Worm (Caenorhabditis elegans) whole organism, L1 larva: Measurements from ENCODE around the gene ddn-3.

ENCODE experiments used
- C16A3.4 ChIP-seq: fragments of 150-350 bp; optimal IDR thresholded peaks from 2 replicates; lab custom pipeline; 2014; ENCODE audit warnings: missing biosample characterization, missing genetic modification characterization
- C34B4.2 ChIP-seq: sonication (generic microtip); optimal IDR thresholded peaks from 2 replicates; lab custom pipeline; 2017; ENCODE audit warnings: mild to moderate bottlenecking, missing genetic modification characterization, missing compliant biosample characterization
- Y116A8C.19 ChIP-seq: sonication (generic microtip); optimal IDR thresholded peaks from 2 replicates; lab custom pipeline; 2016; ENCODE audit warnings: missing compliant biosample characterization, missing genetic modification characterization, borderline replicate concordance
- aha-1 ChIP-seq: fragments of 150-350 bp; optimal IDR thresholded peaks from 2 replicates; lab custom pipeline; 2014; ENCODE audit warnings: missing biosample characterization, missing genetic modification characterization
- alr-1 ChIP-seq: fragments of 200-800 bp; sonication (Bioruptor generic); optimal IDR thresholded peaks from 2 replicates; lab custom pipeline; 2018; ENCODE audit warnings: borderline replicate concordance, mild to moderate bottlenecking, missing genetic modification characterization, missing compliant biosample characterization
- aly-2 ChIP-seq: fragments of 150-350 bp; optimal IDR thresholded peaks from 2 replicates; lab custom pipeline; 2014; ENCODE audit warnings: missing biosample characterization, missing genetic modification characterization
- ama-1 ChIP-seq: fragments of 150-350 bp; optimal IDR thresholded peaks from 2 replicates; lab custom pipeline; 2014
- ceh-63 ChIP-seq: fragments of 200-800 bp; sonication (Bioruptor generic); optimal IDR thresholded peaks from 2 replicates; lab custom pipeline; 2018; ENCODE audit warnings: mild to moderate bottlenecking, missing genetic modification characterization, missing compliant biosample characterization
- ceh-88 ChIP-seq: fragments of 200-800 bp; sonication (Bioruptor generic); IDR thresholded peaks from 2 replicates; pipeline ENCODE4 v1.3.6; 2022; ENCODE audit warnings: missing genetic modification characterization, missing compliant biosample characterization
- ces-1 ChIP-seq: fragments of 150-350 bp; optimal IDR thresholded peaks from 2 replicates; lab custom pipeline; 2014; ENCODE audit warnings: missing biosample characterization, missing genetic modification reagents, missing genetic modification characterization
- efl-1 ChIP-seq, 4 experiments: fragments of 150-350 bp; optimal IDR thresholded peaks in 3 of 4; peaks in 1 of 4; 1 replicate in 1 of 4; 2 replicates in 3 of 4; lab custom pipeline; 2014; ENCODE audit warnings: missing biosample characterization in 2 of 4, missing genetic modification characterization in 2 of 4, missing genetic modification reagents in 2 of 4
- elt-3 ChIP-seq, 6 experiments: fragments of 150-350 bp in 1 of 6; sonication (generic microtip); optimal IDR thresholded peaks; 2 replicates each; lab custom pipeline; 2017 to 2018; ENCODE audit warnings: missing biosample characterization in 6 of 6, missing genetic modification characterization in 6 of 6, inconsistent platforms in 1 of 6
- fkh-10 ChIP-seq: sonication (generic microtip); optimal IDR thresholded peaks from 2 replicates; lab custom pipeline; 2017; ENCODE audit warnings: missing biosample characterization, missing genetic modification reagents, missing genetic modification characterization
- fkh-4 ChIP-seq: sonication (generic microtip); optimal IDR thresholded peaks from 2 replicates; lab custom pipeline; 2016; ENCODE audit warnings: missing compliant biosample characterization, missing genetic modification characterization, borderline replicate concordance
- fkh-8 ChIP-seq: sonication (generic microtip); optimal IDR thresholded peaks from 2 replicates; lab custom pipeline; 2016; ENCODE audit warnings: mild to moderate bottlenecking, missing genetic modification characterization, missing compliant biosample characterization
- fos-1 ChIP-seq: fragments of 150-350 bp; optimal IDR thresholded peaks from 2 replicates; lab custom pipeline; 2014; ENCODE audit warnings: missing biosample characterization, missing genetic modification characterization
- grh-1 ChIP-seq: fragments of 200-800 bp; sonication (Bioruptor generic); IDR thresholded peaks from 2 replicates; pipeline ENCODE4 v1.3.6; 2022; ENCODE audit warnings: missing genetic modification reagents, missing genetic modification characterization, missing compliant biosample characterization
- hlh-17 ChIP-seq: fragments of 200-800 bp; sonication (Bioruptor generic); optimal IDR thresholded peaks from 2 replicates; lab custom pipeline; 2018; ENCODE audit warnings: missing genetic modification characterization, mild to moderate bottlenecking, missing compliant biosample characterization, moderate library complexity, borderline replicate concordance
- hlh-4 ChIP-seq: sonication (generic microtip); optimal IDR thresholded peaks from 2 replicates; lab custom pipeline; 2016; ENCODE audit warnings: mild to moderate bottlenecking, missing genetic modification characterization, missing compliant biosample characterization
- lin-13 ChIP-seq: fragments of 150-350 bp; optimal IDR thresholded peaks from 2 replicates; lab custom pipeline; 2014; ENCODE audit warnings: missing biosample characterization, missing genetic modification reagents, missing genetic modification characterization
- lin-35 ChIP-seq, 2 experiments: fragments of 150-350 bp; optimal IDR thresholded peaks; 2 replicates each; lab custom pipeline; 2014; ENCODE audit warnings: missing biosample characterization in 2 of 2, missing genetic modification characterization in 2 of 2, missing genetic modification reagents in 2 of 2
- lin-39 ChIP-seq: fragments of 150-350 bp; optimal IDR thresholded peaks from 2 replicates; lab custom pipeline; 2014; ENCODE audit warnings: missing biosample characterization, missing genetic modification reagents, missing genetic modification characterization
- lir-3 ChIP-seq: sonication (generic microtip); optimal IDR thresholded peaks from 2 replicates; lab custom pipeline; 2016; ENCODE audit warnings: mild to moderate bottlenecking, missing genetic modification characterization, moderate library complexity, missing compliant biosample characterization; ENCODE audit not compliant: poor library complexity
- mab-9 ChIP-seq: fragments of 200-800 bp; sonication (Bioruptor generic); IDR thresholded peaks from 2 replicates; pipeline ENCODE4 v1.3.6; 2022; ENCODE audit warnings: missing genetic modification reagents, missing genetic modification characterization, missing compliant biosample characterization
- mep-1 ChIP-seq: fragments of 150-350 bp; optimal IDR thresholded peaks from 2 replicates; lab custom pipeline; 2014; ENCODE audit warnings: missing biosample characterization, missing genetic modification characterization
- nhr-12 ChIP-seq: sonication (generic microtip); optimal IDR thresholded peaks from 2 replicates; lab custom pipeline; 2017; ENCODE audit warnings: missing biosample characterization, missing genetic modification characterization
- nhr-19 ChIP-seq: fragments of 200-800 bp; sonication (Bioruptor generic); conservative IDR thresholded peaks from 2 replicates; pipeline ENCODE4 v1.3.6; 2022; ENCODE audit warnings: missing genetic modification characterization, missing compliant biosample characterization
- nhr-28 ChIP-seq: fragments of 150-350 bp; optimal IDR thresholded peaks from 2 replicates; lab custom pipeline; 2014; ENCODE audit warnings: missing biosample characterization, missing genetic modification characterization
- nhr-47 ChIP-seq: sonication (generic microtip); optimal IDR thresholded peaks from 2 replicates; lab custom pipeline; 2016; ENCODE audit warnings: mild to moderate bottlenecking, missing genetic modification characterization, moderate library complexity, missing compliant biosample characterization
- nhr-71 ChIP-seq: sonication (generic microtip); optimal IDR thresholded peaks from 2 replicates; lab custom pipeline; 2016; ENCODE audit warnings: mild to moderate bottlenecking, missing genetic modification characterization, moderate library complexity, missing compliant biosample characterization
- nhr-76 ChIP-seq: sonication (generic microtip); optimal IDR thresholded peaks from 2 replicates; lab custom pipeline; 2017; ENCODE audit warnings: missing biosample characterization, missing genetic modification characterization
- nhr-77 ChIP-seq: fragments of 150-350 bp; optimal IDR thresholded peaks from 2 replicates; lab custom pipeline; 2014; ENCODE audit warnings: missing biosample characterization, missing genetic modification characterization
- nhr-85 ChIP-seq: sonication (generic microtip); peaks from one replicate; lab custom pipeline; 2016; ENCODE audit warnings: missing genetic modification characterization, inconsistent platforms, missing compliant biosample characterization
- nhr-90 ChIP-seq: sonication (generic microtip); optimal IDR thresholded peaks from 2 replicates; lab custom pipeline; 2016; ENCODE audit warnings: mild to moderate bottlenecking, missing genetic modification characterization, missing compliant biosample characterization; ENCODE audit not compliant: poor library complexity
- pag-3 ChIP-seq: sonication (generic microtip); optimal IDR thresholded peaks from 2 replicates; lab custom pipeline; 2017; ENCODE audit warnings: missing genetic modification characterization, mild to moderate bottlenecking, missing compliant biosample characterization, antibody characterized with exemption, borderline replicate concordance; ENCODE audit not compliant: insufficient read depth
- pax-3 ChIP-seq: fragments of 200-800 bp; sonication (Bioruptor generic); optimal IDR thresholded peaks from 2 replicates; lab custom pipeline; 2018; ENCODE audit warnings: mild to moderate bottlenecking, missing genetic modification characterization, moderate library complexity, missing compliant biosample characterization
- rnt-1 ChIP-seq: sonication (generic microtip); optimal IDR thresholded peaks from 2 replicates; lab custom pipeline; 2016; ENCODE audit warnings: mild to moderate bottlenecking, missing genetic modification characterization, moderate library complexity, missing compliant biosample characterization
- skn-1 ChIP-seq: fragments of 150-350 bp; optimal IDR thresholded peaks from 2 replicates; lab custom pipeline; 2014; ENCODE audit warnings: missing biosample characterization, missing genetic modification characterization
- snpc-4 ChIP-seq: fragments of 150-350 bp; optimal IDR thresholded peaks from 2 replicates; lab custom pipeline; 2014; ENCODE audit warnings: missing biosample characterization, missing genetic modification characterization
- sox-4 ChIP-seq: sonication (generic microtip); optimal IDR thresholded peaks from 2 replicates; lab custom pipeline; 2016; ENCODE audit warnings: missing genetic modification characterization, missing compliant biosample characterization
- sup-37 ChIP-seq: fragments of 200-800 bp; sonication (Bioruptor generic); optimal IDR thresholded peaks from 2 replicates; lab custom pipeline; 2018; ENCODE audit warnings: mild to moderate bottlenecking, missing genetic modification characterization, missing compliant biosample characterization
- swsn-7 ChIP-seq: sonication (generic microtip); optimal IDR thresholded peaks from 2 replicates; lab custom pipeline; 2016; ENCODE audit warnings: missing genetic modification characterization, missing compliant biosample characterization
- tbx-2 ChIP-seq: sonication (generic microtip); optimal IDR thresholded peaks from 2 replicates; lab custom pipeline; 2016; ENCODE audit warnings: missing genetic modification characterization, missing compliant biosample characterization
- xbp-1 ChIP-seq: sonication (generic microtip); optimal IDR thresholded peaks from 2 replicates; lab custom pipeline; 2016; ENCODE audit warnings: missing genetic modification characterization, missing compliant biosample characterization
- zag-1 ChIP-seq: fragments of 150-350 bp; optimal IDR thresholded peaks from 2 replicates; lab custom pipeline; 2014; ENCODE audit warnings: missing biosample characterization, missing genetic modification characterization
- zip-4 ChIP-seq: fragments of 200-800 bp; sonication (Bioruptor generic); optimal IDR thresholded peaks from 2 replicates; lab custom pipeline; 2018; ENCODE audit warnings: mild to moderate bottlenecking, missing genetic modification characterization, moderate library complexity, missing compliant biosample characterization

Gene ddn-3

DNA sequence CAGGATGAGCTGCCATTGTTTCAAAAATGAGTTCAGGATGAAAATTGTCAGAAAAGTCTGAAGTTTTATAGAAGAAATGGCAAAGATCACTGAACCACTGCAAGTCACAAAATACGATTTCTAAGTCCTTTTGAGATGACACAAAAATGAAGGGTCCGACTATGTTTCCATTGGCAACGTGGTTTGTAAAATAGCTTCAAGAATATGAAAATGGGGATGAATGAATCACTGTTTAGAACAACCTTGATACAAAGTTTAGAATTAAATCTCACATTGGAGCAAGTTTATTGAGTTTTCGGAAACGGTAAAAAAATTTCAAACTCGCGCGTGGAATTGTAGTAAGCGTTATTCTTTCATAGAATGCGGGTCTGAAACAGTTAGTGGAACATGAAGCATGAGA lies at the start of gene ddn-3:
ddn-3 (minus strand) TSS at position 101 of the 400 bp plus-strand sequence.
- TF ChIP-seq nhr-12 (tag; lab: Kevin White, UChicago) (no peak), nhr-77 (no peak), ceh-88 (no peak), fkh-10 (no peak), lir-3 (tag; lab: Kevin White, UChicago) (no peak), alr-1 (tag; lab: Kevin White, UChicago) (no peak), swsn-7 (no peak), nhr-47 (no peak), nhr-71 (tag; lab: Kevin White, UChicago) (no peak), hlh-4 (tag; lab: Kevin White, UChicago) (no peak), skn-1 (no peak), mep-1 (tag; lab: Kevin White, UChicago) (no peak), xbp-1 (tag; lab: Kevin White, UChicago) (no peak), mab-9 (GFP tag; lab: Robert Waterston, UW) (no peak), snpc-4 (no peak), nhr-76 (no peak), Y116A8C.19 (tag; lab: Kevin White, UChicago) (no peak), grh-1 (GFP tag; lab: Robert Waterston, UW) (no peak), sup-37 (GFP tag; lab: Kevin White, UChicago) (no peak), hlh-17 (GFP tag; lab: Kevin White, UChicago) (no peak)

DNA sequence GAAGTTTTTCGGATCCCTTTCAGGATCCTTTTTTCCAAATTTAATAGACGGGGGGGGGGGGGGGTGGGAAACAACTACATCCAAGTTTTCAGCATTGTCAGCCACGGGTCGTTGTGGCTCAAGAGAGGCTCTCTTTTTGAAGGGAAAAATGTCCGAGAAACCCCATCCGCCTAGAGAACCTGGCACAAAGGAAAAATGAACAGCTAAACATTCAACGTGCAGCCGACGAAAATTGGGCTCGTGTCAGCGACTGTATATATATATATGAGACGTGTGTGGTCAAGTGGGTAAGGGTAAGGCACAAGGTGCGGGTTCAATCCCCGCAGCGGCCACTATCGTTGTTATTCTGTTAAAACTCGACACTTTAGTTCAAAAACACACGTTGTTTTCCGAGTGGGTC lies 47.6 kb upstream of the ddn-3 start, which contains the start of gene Y49A3A.4:
Y49A3A.4 (minus strand) TSS at position 314 of the 400 bp plus-strand sequence.
- TF ChIP-seq snpc-4: peak; percentile 86
- peak; percentile 13 for TF ChIP-seq nhr-85 (tag; lab: Kevin White, UChicago)
- TF ChIP-seq aly-2 (tag; lab: Kevin White, UChicago): no peak
- TF ChIP-seq nhr-71 (tag; lab: Kevin White, UChicago): peak; percentile 13
- peak; percentile 29 for TF ChIP-seq rnt-1 (tag; lab: Kevin White, UChicago)
- no peak for TF ChIP-seq tbx-2
- TF ChIP-seq pax-3 (tag; lab: Kevin White, UChicago): no peak
- TF ChIP-seq fos-1: no peak
- peak; percentile 32; the same call in 1 of the 2 replicates for TF ChIP-seq nhr-19 (GFP tag; lab: Robert Waterston, UW)
- no peak for TF ChIP-seq pag-3 (tag; lab: Kevin White, UChicago)
- TF ChIP-seq ces-1 (GFP tag; lab: Kevin White, UChicago): no peak
- TF ChIP-seq ama-1 (lab: Kevin White, UChicago): no peak
- TF ChIP-seq grh-1 (GFP tag; lab: Robert Waterston, UW): 0 out of 2 replicates have a peak, but pooled peaks have one; percentile 9
- no peak for TF ChIP-seq sox-4 (tag; lab: Kevin White, UChicago)
- TF ChIP-seq ceh-63: no peak
- no peak for TF ChIP-seq nhr-76
- TF ChIP-seq nhr-90 (tag; lab: Kevin White, UChicago): peak; percentile 34

DNA sequence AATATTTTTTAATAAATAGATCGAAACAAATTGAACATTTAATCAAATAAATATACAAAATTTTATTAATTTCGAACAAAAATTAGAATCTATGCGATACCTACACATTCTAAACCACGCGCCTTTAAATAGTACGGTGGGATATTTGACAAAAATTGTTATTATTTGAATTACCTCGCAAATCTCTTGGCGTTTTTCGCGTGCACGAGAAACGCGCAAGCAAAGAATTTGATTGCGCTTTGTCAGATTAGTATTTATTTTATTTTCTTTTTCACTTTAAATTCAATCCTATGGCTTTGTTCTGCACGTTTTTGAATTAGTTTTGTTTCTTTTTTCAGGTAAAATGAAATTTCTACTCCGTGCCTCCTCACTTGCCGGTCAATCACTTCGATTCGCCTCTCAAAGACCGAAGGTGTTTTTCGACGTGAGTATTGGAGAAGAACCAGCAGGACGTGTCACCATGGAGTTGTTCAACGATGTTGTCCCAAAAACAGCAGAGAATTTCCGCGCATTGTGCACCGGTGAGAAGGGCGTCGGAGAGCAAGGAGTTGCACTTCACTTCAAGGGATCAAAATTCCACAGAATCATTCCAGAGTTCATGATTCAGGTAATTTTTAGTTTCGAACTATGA lies 44.8 kb upstream of the ddn-3 start, which contains the start of gene cyn-1:
cyn-1 (plus strand) TSS at position 339 of the 631 bp plus-strand sequence.
- TF ChIP-seq fkh-8: peak; percentile 63
- TF ChIP-seq tbx-2: peak; percentile 87
- TF ChIP-seq zip-4 (GFP tag; lab: Kevin White, UChicago): peak; percentile 67
- peak; percentile 80 for TF ChIP-seq lin-39 (tag; lab: Kevin White, UChicago)
- peak; percentile 27 for TF ChIP-seq fkh-4 (tag; lab: Kevin White, UChicago)
- peak; percentile 89 for TF ChIP-seq nhr-19 (GFP tag; lab: Robert Waterston, UW)
- TF ChIP-seq snpc-4: peak; percentile 83
- TF ChIP-seq C16A3.4 (tag; lab: Kevin White, UChicago): peak; percentile 88
- TF ChIP-seq nhr-47: peak; percentile 93
- peak; percentile 46 for TF ChIP-seq lir-3 (tag; lab: Kevin White, UChicago)
- no peak for TF ChIP-seq pag-3 (tag; lab: Kevin White, UChicago)
- peak; percentile 90 to 98 for TF ChIP-seq efl-1 (optimal IDR thresholded peaks at IDR 0.05; lab: Kevin White, UChicago)
- TF ChIP-seq efl-1 (GFP tag; optimal IDR thresholded peaks at IDR 0.05 in 1 of 2; lab: Kevin White, UChicago): peak; percentile 96 to 100
- TF ChIP-seq aha-1: peak; percentile 29
- TF ChIP-seq lin-35 (GFP tag; optimal IDR thresholded peaks at IDR 0.05; lab: Kevin White, UChicago): peak; percentile 98
- peak; percentile 72 for TF ChIP-seq grh-1 (GFP tag; lab: Robert Waterston, UW)
- TF ChIP-seq xbp-1 (tag; lab: Kevin White, UChicago): peak; percentile 90
- TF ChIP-seq C34B4.2 (tag; lab: Kevin White, UChicago): no peak
- TF ChIP-seq nhr-28 (tag; lab: Kevin White, UChicago): no peak
- no peak for TF ChIP-seq Y116A8C.19 (tag; lab: Kevin White, UChicago)
- TF ChIP-seq elt-3 (tag; optimal IDR thresholded peaks at IDR 0.05; lab: Kevin White, UChicago): peak in 2 of 6 experiments; percentile 81 to 83
- peak; percentile 91 for TF ChIP-seq nhr-85 (tag; lab: Kevin White, UChicago)
- no peak for TF ChIP-seq zag-1
- peak; percentile 77 for TF ChIP-seq lin-13
